Worm (Caenorhabditis elegans) whole organism, L3 larva: ENCODE results near the gene his-4.
A peak's percentile ranks its signal among the peaks of the same experiment; 100 is the strongest.
"Not testable (repeated sequence)": the region's sequence is repeated elsewhere in the genome, so short reads cannot be mapped to it uniquely, and the experiment has no call there.

Experiments
- ZK546.5 ChIP-seq: sonication (generic microtip); optimal IDR thresholded peaks from 2 replicates; lab custom pipeline; 2017; ENCODE audit warnings: missing biosample characterization, missing genetic modification characterization
- aly-2 ChIP-seq: fragments of 150-350 bp; optimal IDR thresholded peaks from 2 replicates; lab custom pipeline; 2014; ENCODE audit warnings: missing biosample characterization, missing genetic modification characterization
- ceh-28 ChIP-seq: fragments of 150-350 bp; optimal IDR thresholded peaks from 2 replicates; lab custom pipeline; 2014; ENCODE audit warnings: missing biosample characterization, missing genetic modification reagents, missing genetic modification characterization
- elt-2 ChIP-seq: sonication (generic microtip); optimal IDR thresholded peaks from 2 replicates; lab custom pipeline; 2016; ENCODE audit warnings: missing genetic modification reagents, mild to moderate bottlenecking, missing genetic modification characterization, missing compliant biosample characterization
- fkh-10 ChIP-seq: sonication (generic microtip); optimal IDR thresholded peaks from 2 replicates; lab custom pipeline; 2017; ENCODE audit warnings: missing biosample characterization, missing genetic modification reagents, missing genetic modification characterization
- fkh-2 ChIP-seq: fragments of 150-350 bp; optimal IDR thresholded peaks from 2 replicates; lab custom pipeline; 2014; ENCODE audit warnings: missing biosample characterization, missing genetic modification reagents, missing genetic modification characterization
- lin-39 ChIP-seq: fragments of 150-350 bp; optimal IDR thresholded peaks from 2 replicates; lab custom pipeline; 2018; ENCODE audit warnings: missing biosample characterization, missing genetic modification reagents, missing genetic modification characterization
- lsy-12 ChIP-seq: sonication (generic microtip); optimal IDR thresholded peaks from 2 replicates; lab custom pipeline; 2016; ENCODE audit warnings: mild to moderate bottlenecking, missing genetic modification characterization, missing compliant biosample characterization
- nhr-67 ChIP-seq: fragments of 150-350 bp; optimal IDR thresholded peaks from 2 replicates; lab custom pipeline; 2014; ENCODE audit warnings: missing biosample characterization, missing genetic modification characterization
- nhr-76 ChIP-seq: fragments of 150-350 bp; sonication (generic microtip); optimal IDR thresholded peaks from 5 replicates; lab custom pipeline; 2014; ENCODE audit warnings: missing biosample characterization, missing genetic modification characterization
- nhr-77 ChIP-seq: fragments of 150-350 bp; optimal IDR thresholded peaks from 2 replicates; lab custom pipeline; 2014; ENCODE audit warnings: missing biosample characterization, missing genetic modification characterization
- snpc-4 ChIP-seq: fragments of 150-350 bp; optimal IDR thresholded peaks from 2 replicates; lab custom pipeline; 2014; ENCODE audit warnings: missing biosample characterization, missing genetic modification characterization
- tbx-2 ChIP-seq: sonication (generic microtip); optimal IDR thresholded peaks from 2 replicates; lab custom pipeline; 2016; ENCODE audit warnings: mild to moderate bottlenecking, missing genetic modification characterization, missing compliant biosample characterization

Gene his-4

ce11 chrV:16000433-16000832 lies 39.9 kb downstream of the his-4 start, which contains the start of gene nhr-50 (continued):
- no peak for TF ChIP-seq nhr-77 (tag; lab: Kevin White, UChicago)
- no peak for TF ChIP-seq tbx-2 (tag; lab: Kevin White, UChicago)
- no peak for TF ChIP-seq snpc-4 (tag; lab: Kevin White, UChicago)
- TF ChIP-seq nhr-76 (tag; lab: Kevin White, UChicago) = no peak
- TF ChIP-seq nhr-67 = no peak
- TF ChIP-seq fkh-2 (tag; lab: Kevin White, UChicago) = no peak
- TF ChIP-seq fkh-10 = no peak
- no peak for TF ChIP-seq lin-39 (tag; lab: Kevin White, UChicago)
- TF ChIP-seq elt-2 (tag; lab: Kevin White, UChicago) = peak; percentile 80

- TF ChIP-seq ceh-28 = no peak
- TF ChIP-seq, all 47 proteins: peak for 0
Observed at ce11 chrV:15996655-15997186, 43.6 kb downstream of the his-4 start, which contains the start of the genes C06C6.9 and C06C6.8. TSS of gene C06C6.9 (minus strand) at chrV:15996755. TSS of gene C06C6.8 (plus strand) at chrV:15997136.

DNA sequence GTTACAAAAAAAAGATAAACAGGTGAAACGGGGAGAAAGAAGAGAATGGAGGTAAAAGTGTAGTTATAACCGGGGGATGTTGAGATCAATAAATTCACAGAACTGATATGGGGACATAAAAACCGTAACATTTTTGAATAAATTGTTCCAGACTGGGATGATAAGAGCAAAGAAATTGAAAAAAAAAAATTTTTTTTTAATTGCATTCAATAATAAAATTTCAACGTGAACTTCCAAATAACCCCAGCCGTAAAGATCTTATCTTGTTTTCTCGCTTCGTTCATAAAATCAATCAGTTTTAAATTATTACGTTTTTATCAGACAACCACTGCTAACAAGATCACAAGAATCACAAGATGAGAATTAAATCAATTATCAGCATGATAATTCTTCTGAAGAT lies 48.5 kb downstream of the his-4 start, which contains the start of gene C06C6.7:
Gene C06C6.7 (plus strand): TSS at position 301 of the 400 bp plus-strand sequence.
- TF ChIP-seq ZK546.5, aly-2, lsy-12 (tag; lab: Kevin White, UChicago): not testable (repeated sequence)
